Worm (Caenorhabditis elegans): Measurements from ENCODE around the gene M176.4.

The M176.4 gene

DNA sequence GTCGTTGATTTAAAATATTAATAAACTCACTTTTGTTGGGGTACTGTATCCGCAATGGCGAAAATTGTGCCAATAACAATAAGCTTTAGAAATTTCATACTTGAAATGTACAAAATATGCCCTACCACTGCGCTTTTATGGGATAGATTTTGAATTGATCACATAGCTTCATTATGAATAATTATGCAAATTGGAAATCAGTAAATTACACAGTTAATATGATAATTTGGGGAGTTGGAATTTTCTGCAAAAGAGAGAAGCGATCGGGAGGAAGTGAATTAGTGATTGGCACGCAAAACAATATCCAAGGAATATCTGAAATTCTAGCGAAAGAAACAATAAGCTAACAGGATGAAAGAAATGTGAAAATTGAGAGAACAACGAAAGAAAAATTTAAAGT is 7.9 kb downstream of the M176.4 start, which contains the start of gene M176.10:
M176.10 (minus strand) TSS at position 101 of the 400 bp plus-strand sequence.
- TF ChIP-seq fax-1 (tag; optimal IDR thresholded peaks at IDR 0.05): no peak
- no peak for TF ChIP-seq pros-1 (tag; optimal IDR thresholded peaks at IDR 0.05)
- TF ChIP-seq ref-2 (tag; optimal IDR thresholded peaks at IDR 0.05): no peak
- no peak for TF ChIP-seq ceh-34 (tag; optimal IDR thresholded peaks at IDR 0.05)
- no peak for TF ChIP-seq unc-42 (tag; optimal IDR thresholded peaks at IDR 0.05)
- no peak for TF ChIP-seq ahr-1 (tag; optimal IDR thresholded peaks at IDR 0.05)
- TF ChIP-seq ceh-9 (tag; optimal IDR thresholded peaks at IDR 0.05): no peak

DNA sequence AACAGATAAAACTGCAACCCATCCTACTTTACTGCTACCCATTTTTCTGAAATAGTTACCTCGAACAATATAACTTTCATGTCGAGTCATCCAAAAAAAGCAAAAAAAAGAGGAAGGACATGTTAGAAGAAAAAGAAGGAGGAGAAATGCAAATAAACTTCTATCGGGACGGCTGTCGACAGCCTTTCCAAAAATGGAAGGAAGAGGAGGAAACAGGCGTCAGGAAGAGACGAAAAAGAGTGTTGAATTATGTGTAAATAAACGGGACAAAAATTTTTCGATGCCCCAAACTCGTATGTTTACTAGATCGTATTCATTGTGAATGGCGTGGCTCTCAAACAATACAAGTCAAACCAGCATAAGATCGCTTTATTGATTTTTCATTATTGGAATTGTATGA is 9.5 kb downstream of the M176.4 start, which contains the start of gene M176.5:
M176.5 (minus strand) TSS at position 101 of the 400 bp plus-strand sequence.
- TF ChIP-seq nhr-232 (tag; optimal IDR thresholded peaks at IDR 0.05): no peak
- TF ChIP-seq unc-3 (GFP tag; conservative IDR thresholded peaks at IDR 0.05): no peak
- no peak for TF ChIP-seq unc-3 (tag; optimal IDR thresholded peaks at IDR 0.05)
- no peak for TF ChIP-seq pag-3 (tag; optimal IDR thresholded peaks at IDR 0.05; ENCODE audit: borderline replicate concordance)
- TF ChIP-seq pqm-1 (tag; optimal IDR thresholded peaks at IDR 0.05): no peak
- no peak for TF ChIP-seq madf-2 (tag; optimal IDR thresholded peaks at IDR 0.05)
- no peak for TF ChIP-seq hlh-30 (tag; optimal IDR thresholded peaks at IDR 0.05; ENCODE audit: insufficient read depth)
- no peak for TF ChIP-seq nfya-1 (tag; optimal IDR thresholded peaks at IDR 0.05)
- no peak for TF ChIP-seq ceh-22 (tag; optimal IDR thresholded peaks at IDR 0.05)
- TF ChIP-seq K02D7.2 (tag; optimal IDR thresholded peaks at IDR 0.05): no peak
- no peak for TF ChIP-seq hlh-13 (GFP tag; optimal IDR thresholded peaks at IDR 0.05)
- TF ChIP-seq C08G9.2 (tag; optimal IDR thresholded peaks at IDR 0.05): no peak

DNA sequence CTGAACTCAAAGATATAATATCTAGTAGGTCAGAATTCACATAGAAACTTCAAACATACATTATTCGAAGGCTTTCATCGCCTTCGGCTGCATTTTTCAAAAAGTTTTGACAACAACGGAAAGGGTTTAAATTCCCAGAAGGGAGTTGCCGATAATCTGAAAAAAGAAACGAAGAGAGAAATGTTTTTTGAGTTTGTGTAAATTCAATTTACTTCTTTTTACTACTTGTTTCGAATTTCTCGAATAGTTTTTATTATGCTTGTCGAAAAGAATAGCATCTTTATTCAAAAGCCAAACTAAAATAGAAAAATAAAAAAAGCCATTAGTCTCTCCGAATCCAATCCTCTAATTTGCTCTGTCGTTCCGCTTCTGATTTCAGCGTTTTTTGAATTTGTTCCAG is 13.0 kb downstream of the M176.4 start:
- TF ChIP-seq C08G9.2 (tag; optimal IDR thresholded peaks at IDR 0.05) (no peak), fax-1 (tag; optimal IDR thresholded peaks at IDR 0.05) (no peak), ceh-45 (GFP tag; IDR thresholded peaks at IDR 0.05) (no peak), hlh-6 (tag; optimal IDR thresholded peaks at IDR 0.05) (no peak), madf-2 (tag; optimal IDR thresholded peaks at IDR 0.05) (no peak), ama-1 (optimal IDR thresholded peaks at IDR 0.05) (no peak), lin-11 (tag; optimal IDR thresholded peaks at IDR 0.05) (no peak), hlh-13 (GFP tag; optimal IDR thresholded peaks at IDR 0.05) (no peak), tbx-2 (tag; optimal IDR thresholded peaks at IDR 0.05) (no peak), pha-4 (tag; optimal IDR thresholded peaks at IDR 0.05) (no peak), hlh-30 (tag; optimal IDR thresholded peaks at IDR 0.05; ENCODE audit: insufficient read depth) (no peak), ceh-22 (tag; optimal IDR thresholded peaks at IDR 0.05) (no peak), gmeb-2 (tag; optimal IDR thresholded peaks at IDR 0.05) (no peak), pqm-1 (tag; optimal IDR thresholded peaks at IDR 0.05) (no peak), nhr-11 (tag; optimal IDR thresholded peaks at IDR 0.05) (no peak), ceh-6 (GFP tag; optimal IDR thresholded peaks at IDR 0.05) (no peak), K02D7.2 (tag; optimal IDR thresholded peaks at IDR 0.05) (no peak), sdc-2 (tag; optimal IDR thresholded peaks at IDR 0.05) (no peak)

DNA sequence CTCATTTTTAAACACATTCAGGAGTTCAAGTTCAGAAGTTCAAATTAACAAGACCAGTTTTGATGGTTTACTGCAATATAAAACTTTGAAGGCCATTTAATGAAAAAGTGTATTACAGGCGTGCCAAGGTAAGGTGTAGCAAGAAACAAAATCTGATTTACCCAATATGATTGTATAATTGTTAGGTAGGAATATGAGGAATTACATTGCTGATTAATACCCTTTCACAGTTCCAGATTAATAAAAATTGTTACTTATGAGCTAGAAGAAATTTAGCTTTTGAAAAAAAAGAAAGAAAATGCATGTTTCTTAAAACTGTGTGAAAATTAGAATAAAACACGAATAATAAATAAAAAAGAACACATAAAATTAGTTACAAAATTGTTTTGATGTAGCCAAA is 15.4 kb downstream of the M176.4 start, which contains the start of gene kin-15:
kin-15 (minus strand) TSS at position 101 of the 400 bp plus-strand sequence.
- TF ChIP-seq ets-4 (tag; optimal IDR thresholded peaks at IDR 0.05): no peak
- no peak for TF ChIP-seq unc-42 (tag; optimal IDR thresholded peaks at IDR 0.05)
- TF ChIP-seq unc-55 (GFP tag; optimal IDR thresholded peaks at IDR 0.05): no peak
- TF ChIP-seq ztf-16 (tag; optimal IDR thresholded peaks at IDR 0.05): no peak
- TF ChIP-seq gmeb-2 (tag; optimal IDR thresholded peaks at IDR 0.05): no peak
- TF ChIP-seq pat-9 (tag; optimal IDR thresholded peaks at IDR 0.05): no peak
- TF ChIP-seq ref-2 (tag; optimal IDR thresholded peaks at IDR 0.05): no peak
- TF ChIP-seq T23F11.4 (GFP tag; optimal IDR thresholded peaks at IDR 0.05): no peak

DNA sequence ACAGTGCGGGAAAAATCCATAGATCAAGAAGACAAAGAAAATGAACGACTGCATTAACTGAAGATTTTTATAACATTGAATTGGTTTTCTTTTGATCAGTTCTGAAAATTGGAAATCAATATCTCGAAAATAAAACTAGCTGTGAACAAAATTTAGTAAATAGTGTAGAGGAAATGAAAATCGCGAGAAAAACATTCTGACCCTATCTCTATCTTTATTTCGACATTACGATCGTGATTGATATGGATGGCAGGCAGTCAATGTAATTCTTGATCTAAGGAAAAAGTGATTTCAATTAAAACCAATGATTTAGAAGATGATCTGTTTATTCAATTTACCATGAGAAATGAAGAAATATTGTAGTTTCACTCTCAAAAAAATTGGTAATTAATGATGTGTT is 17.8 kb downstream of the M176.4 start, which contains the start of gene kin-16:
kin-16 (minus strand) TSS at position 101 of the 400 bp plus-strand sequence.
- no peak for TF ChIP-seq dmd-4 (tag; optimal IDR thresholded peaks at IDR 0.05; ENCODE audit: borderline replicate concordance)
- no peak for TF ChIP-seq hlh-6 (tag; optimal IDR thresholded peaks at IDR 0.05)
- no peak for TF ChIP-seq unc-3 (GFP tag; conservative IDR thresholded peaks at IDR 0.05)
- TF ChIP-seq unc-3 (tag; optimal IDR thresholded peaks at IDR 0.05): no peak
- TF ChIP-seq hlh-15 (tag; optimal IDR thresholded peaks at IDR 0.05): no peak
- no peak for TF ChIP-seq T23F11.4 (GFP tag; optimal IDR thresholded peaks at IDR 0.05)
- no peak for TF ChIP-seq elt-2 (tag; optimal IDR thresholded peaks at IDR 0.05)
- no peak for TF ChIP-seq sox-2 (GFP tag; IDR thresholded peaks at IDR 0.05)
- TF ChIP-seq ceh-22 (tag; optimal IDR thresholded peaks at IDR 0.05): no peak
- TF ChIP-seq ztf-16 (tag; optimal IDR thresholded peaks at IDR 0.05): no peak
- TF ChIP-seq syd-9 (tag; optimal IDR thresholded peaks at IDR 0.05): no peak
- no peak for TF ChIP-seq pha-2 (tag; optimal IDR thresholded peaks at IDR 0.05)
- no peak for TF ChIP-seq fax-1 (tag; optimal IDR thresholded peaks at IDR 0.05)
- no peak for TF ChIP-seq fkh-10 (GFP tag; optimal IDR thresholded peaks at IDR 0.05)
- no peak for TF ChIP-seq ceh-31 (tag; optimal IDR thresholded peaks at IDR 0.05)
- no peak for TF ChIP-seq ahr-1 (tag; optimal IDR thresholded peaks at IDR 0.05)
- no peak for TF ChIP-seq hlh-13 (GFP tag; optimal IDR thresholded peaks at IDR 0.05)
- TF ChIP-seq pqm-1 (tag; optimal IDR thresholded peaks at IDR 0.05): no peak
- no peak for TF ChIP-seq ceh-34 (tag; optimal IDR thresholded peaks at IDR 0.05)
- no peak for TF ChIP-seq ets-4 (tag; optimal IDR thresholded peaks at IDR 0.05)
